Fruit fly (Drosophila melanogaster) whole organism, embryonic: ENCODE data around the gene Gcn5.

Experiments
- CG10274 ChIP-seq: fragments of 200-800 bp; sonication (Bioruptor generic); optimal IDR thresholded peaks from 3 replicates; lab custom pipeline; 2017; ENCODE audit warnings: missing biosample characterization, mild to moderate bottlenecking, missing genetic modification characterization
- CG12236 ChIP-seq: fragments of 200-800 bp; sonication (Bioruptor generic); optimal IDR thresholded peaks from 2 replicates; lab custom pipeline; 2016; ENCODE audit warnings: missing biosample characterization, missing genetic modification characterization
- CG12659 ChIP-seq: fragments of 200-800 bp; sonication (Bioruptor generic); optimal IDR thresholded peaks from 3 replicates; lab custom pipeline; 2017; ENCODE audit warnings: mild to moderate bottlenecking, missing biosample characterization, missing genetic modification reagents, missing genetic modification characterization
- CG13123 ChIP-seq: fragments of 200-800 bp; sonication (Bioruptor generic); optimal IDR thresholded peaks from 2 replicates; lab custom pipeline; 2016; ENCODE audit warnings: missing biosample characterization, missing genetic modification characterization
- CG15479 ChIP-seq: fragments of 200-800 bp; sonication (Bioruptor generic); optimal IDR thresholded peaks from 3 replicates; lab custom pipeline; 2019; ENCODE audit warnings: missing biosample characterization, mild to moderate bottlenecking, missing genetic modification characterization, moderate library complexity
- CG2889 ChIP-seq: fragments of 200-800 bp; sonication (Bioruptor generic); IDR thresholded peaks from 3 replicates; pipeline ENCODE4 v1.3.6; 2022; ENCODE audit warnings: missing biosample characterization, missing genetic modification characterization
- CG3838 ChIP-seq: fragments of 200-800 bp; sonication (Bioruptor generic); optimal IDR thresholded peaks from 3 replicates; lab custom pipeline; 2016; ENCODE audit warnings: missing biosample characterization, missing genetic modification characterization
- CG4854 ChIP-seq: fragments of 200-800 bp; sonication (Bioruptor generic); optimal IDR thresholded peaks from 2 replicates; lab custom pipeline; 2016; ENCODE audit warnings: missing biosample characterization, missing genetic modification characterization, inconsistent platforms
- CG6854 ChIP-seq: fragments of 200-800 bp; sonication (Bioruptor generic); optimal IDR thresholded peaks from 3 replicates; lab custom pipeline; 2017; ENCODE audit warnings: missing biosample characterization, mild to moderate bottlenecking, missing genetic modification characterization
- CG7357 ChIP-seq: fragments of 200-800 bp; sonication (Bioruptor generic); IDR thresholded peaks from 3 replicates; pipeline ENCODE4 v1.3.6; 2022; ENCODE audit warnings: missing biosample characterization, missing genetic modification characterization
- CG7372 ChIP-seq: fragments of 200-800 bp; sonication (Bioruptor generic); IDR thresholded peaks from 2 replicates; pipeline ENCODE4 v1.3.6; 2022; ENCODE audit warnings: missing biosample characterization, missing genetic modification characterization
- CTCF ChIP-seq: fragments of 200-800 bp; sonication (Bioruptor generic); optimal IDR thresholded peaks from 2 replicates; lab custom pipeline; 2017; ENCODE audit warnings: missing biosample characterization, mild to moderate bottlenecking, missing genetic modification characterization, moderate library complexity
- Chrac-16 ChIP-seq: fragments of 200-800 bp; sonication (Bioruptor generic); optimal IDR thresholded peaks from 3 replicates; lab custom pipeline; 2016; ENCODE audit warnings: missing biosample characterization, missing genetic modification characterization
- Dip3 ChIP-seq: fragments of 200-800 bp; sonication (Bioruptor generic); optimal IDR thresholded peaks from 3 replicates; lab custom pipeline; 2016; ENCODE audit warnings: missing biosample characterization, missing genetic modification characterization
- E2f1 ChIP-seq: fragments of 200-800 bp; sonication (Bioruptor generic); IDR thresholded peaks from 2 replicates; pipeline ENCODE4 v1.3.6; 2022; ENCODE audit warnings: missing biosample characterization, missing genetic modification characterization
- Eip74EF ChIP-seq, 2 experiments: fragments of 200-800 bp in 1 of 2; fragments of >200 bp in 1 of 2; sonication (Bioruptor generic) in 1 of 2; optimal IDR thresholded peaks; 2 replicates each; lab custom pipeline; 2017 to 2019; ENCODE audit warnings: missing biosample characterization in 2 of 2, missing genetic modification characterization in 2 of 2, mild to moderate bottlenecking in 1 of 2, moderate library complexity in 1 of 2
- Fer1 ChIP-seq: fragments of 200-800 bp; sonication (Bioruptor generic); optimal IDR thresholded peaks from 2 replicates; lab custom pipeline; 2017; ENCODE audit warnings: missing biosample characterization, mild to moderate bottlenecking, missing genetic modification characterization
- Hey ChIP-seq: fragments of 200-800 bp; sonication (Bioruptor generic); optimal IDR thresholded peaks from 3 replicates; lab custom pipeline; 2018; ENCODE audit warnings: missing biosample characterization, mild to moderate bottlenecking, missing genetic modification characterization
- HmgZ ChIP-seq: fragments of 200-800 bp; sonication (Bioruptor generic); optimal IDR thresholded peaks from 2 replicates; lab custom pipeline; 2018; ENCODE audit warnings: missing biosample characterization, mild to moderate bottlenecking, missing genetic modification characterization
- Hsf ChIP-seq: fragments of 200-800 bp; sonication (Bioruptor generic); optimal IDR thresholded peaks from 3 replicates; lab custom pipeline; 2016; ENCODE audit warnings: missing biosample characterization, missing genetic modification characterization
- NfI ChIP-seq: fragments of 200-800 bp; sonication (Bioruptor generic); optimal IDR thresholded peaks from 3 replicates; lab custom pipeline; 2018; ENCODE audit warnings: missing biosample characterization, mild to moderate bottlenecking, missing genetic modification characterization, moderate library complexity
- Opbp ChIP-seq: fragments of 200-800 bp; sonication (Bioruptor generic); IDR thresholded peaks from 3 replicates; pipeline ENCODE4 v1.3.6; 2022; ENCODE audit warnings: missing biosample characterization, missing genetic modification characterization; ENCODE audit not compliant: partially characterized antibody
- Optix ChIP-seq: fragments of 200-800 bp; sonication (Bioruptor generic); IDR thresholded peaks from 3 replicates; pipeline ENCODE4 v1.3.6; 2022; ENCODE audit warnings: missing biosample characterization, missing genetic modification characterization
- Stat92E ChIP-seq, 3 experiments: fragments of >200 bp in 2 of 3; fragments of 200-800 bp in 1 of 3; sonication (Bioruptor generic) in 1 of 3; optimal IDR thresholded peaks; 2 replicates each; lab custom pipeline; 2017 to 2019; ENCODE audit warnings: missing biosample characterization in 3 of 3, missing genetic modification characterization in 3 of 3, mild to moderate bottlenecking in 1 of 3, moderate library complexity in 1 of 3
- Tbp ChIP-seq: fragments of >200 bp; optimal IDR thresholded peaks from 2 replicates; lab custom pipeline; 2018; ENCODE audit warnings: missing biosample characterization, missing genetic modification characterization
- bcd ChIP-seq: fragments of 200-800 bp; sonication (Bioruptor generic); optimal IDR thresholded peaks from 2 replicates; lab custom pipeline; 2017; ENCODE audit warnings: missing biosample characterization, mild to moderate bottlenecking, missing genetic modification characterization
- cato ChIP-seq: fragments of 200-800 bp; sonication (Bioruptor generic); optimal IDR thresholded peaks from 2 replicates; lab custom pipeline; 2016; ENCODE audit warnings: missing biosample characterization, missing genetic modification characterization, borderline replicate concordance
- chinmo ChIP-seq: fragments of 200-800 bp; sonication (Bioruptor generic); IDR thresholded peaks from 4 replicates; pipeline ENCODE4 v1.3.6; 2022; ENCODE audit warnings: missing biosample characterization, missing genetic modification characterization; ENCODE audit not compliant: partially characterized antibody
- chm ChIP-seq: fragments of 200-800 bp; sonication (Bioruptor generic); IDR thresholded peaks from 2 replicates; pipeline ENCODE4 v1.3.6; 2022; ENCODE audit warnings: missing biosample characterization, missing genetic modification characterization
- corto ChIP-seq: fragments of 200-800 bp; sonication (Bioruptor generic); optimal IDR thresholded peaks from 2 replicates; lab custom pipeline; 2016; ENCODE audit warnings: missing biosample characterization, mild to moderate bottlenecking, missing genetic modification characterization, moderate library complexity
- crc ChIP-seq: fragments of 200-800 bp; sonication (Bioruptor generic); optimal IDR thresholded peaks from 2 replicates; lab custom pipeline; 2016; ENCODE audit warnings: missing biosample characterization, missing genetic modification characterization
- da ChIP-seq: fragments of 200-800 bp; sonication (Bioruptor generic); optimal IDR thresholded peaks from 2 replicates; lab custom pipeline; 2016; ENCODE audit warnings: missing biosample characterization, missing genetic modification characterization
- dpn ChIP-seq, 2 experiments: fragments of 200-800 bp; sonication (Bioruptor generic); optimal IDR thresholded peaks; 3 replicates each; lab custom pipeline; 2016; ENCODE audit warnings: missing biosample characterization in 2 of 2, missing genetic modification characterization in 2 of 2
- fd64A ChIP-seq: fragments of 200-800 bp; sonication (Bioruptor generic); optimal IDR thresholded peaks from 3 replicates; lab custom pipeline; 2018; ENCODE audit warnings: missing biosample characterization, mild to moderate bottlenecking, missing genetic modification characterization
- fd96Cb ChIP-seq: fragments of 200-800 bp; sonication (Bioruptor generic); optimal IDR thresholded peaks from 2 replicates; lab custom pipeline; 2018; ENCODE audit warnings: missing biosample characterization, mild to moderate bottlenecking, missing genetic modification characterization, moderate library complexity
- fu2 ChIP-seq: fragments of 200-800 bp; sonication (Bioruptor generic); optimal IDR thresholded peaks from 2 replicates; lab custom pipeline; 2016; ENCODE audit warnings: missing biosample characterization, missing genetic modification characterization
- gro ChIP-seq: fragments of 200-800 bp; sonication (Bioruptor generic); optimal IDR thresholded peaks from 2 replicates; lab custom pipeline; 2016; ENCODE audit warnings: missing biosample characterization, missing genetic modification characterization
- gsb ChIP-seq: fragments of 200-800 bp; sonication (Bioruptor generic); IDR thresholded peaks from 2 replicates; pipeline ENCODE4 v1.3.6; 2022; ENCODE audit warnings: missing biosample characterization, missing genetic modification characterization
- hb ChIP-seq: fragments of 200-800 bp; sonication (Bioruptor generic); IDR thresholded peaks from 3 replicates; pipeline ENCODE4 v1.3.6; 2022; ENCODE audit warnings: missing biosample characterization, missing genetic modification characterization; ENCODE audit not compliant: partially characterized antibody
- lilli ChIP-seq: fragments of 200-800 bp; sonication (Bioruptor generic); optimal IDR thresholded peaks from 3 replicates; lab custom pipeline; 2016; ENCODE audit warnings: missing biosample characterization, missing genetic modification characterization
- lov ChIP-seq, 2 experiments: fragments of 200-800 bp in 1 of 2; fragments of >200 bp in 1 of 2; sonication (Bioruptor generic) in 1 of 2; IDR thresholded peaks in 1 of 2; optimal IDR thresholded peaks in 1 of 2; 2 replicates in 1 of 2; 3 replicates in 1 of 2; pipeline versions ENCODE4 v1.3.6 to Lab custom; 2017 to 2022; ENCODE audit warnings: missing biosample characterization in 1 of 2, missing genetic modification characterization in 1 of 2
- pb ChIP-seq: fragments of 200-800 bp; sonication (Bioruptor generic); optimal IDR thresholded peaks from 3 replicates; lab custom pipeline; 2016; ENCODE audit warnings: missing biosample characterization, missing genetic modification characterization
- repo ChIP-seq: fragments of 200-800 bp; sonication (Bioruptor generic); optimal IDR thresholded peaks from 2 replicates; lab custom pipeline; 2016; ENCODE audit warnings: missing biosample characterization, missing genetic modification characterization
- scrt ChIP-seq: fragments of 200-800 bp; sonication (Bioruptor generic); optimal IDR thresholded peaks from 2 replicates; lab custom pipeline; 2018; ENCODE audit warnings: missing biosample characterization, mild to moderate bottlenecking, missing genetic modification characterization, moderate library complexity
- seq ChIP-seq: fragments of 200-800 bp; sonication (Bioruptor generic); IDR thresholded peaks from 2 replicates; pipeline ENCODE4 v1.3.6; 2022; ENCODE audit warnings: missing biosample characterization, missing genetic modification characterization
- tx ChIP-seq: fragments of 200-800 bp; sonication (Bioruptor generic); optimal IDR thresholded peaks from 2 replicates; lab custom pipeline; 2016; ENCODE audit warnings: missing biosample characterization, missing genetic modification characterization
- vfl ChIP-seq: fragments of 200-800 bp; sonication (Bioruptor generic); optimal IDR thresholded peaks from 2 replicates; lab custom pipeline; 2016; ENCODE audit warnings: missing biosample characterization, missing genetic modification characterization
- yki ChIP-seq: fragments of >200 bp; optimal IDR thresholded peaks from 3 replicates; lab custom pipeline; 2018
- zfh1 ChIP-seq: fragments of 200-800 bp; sonication (Bioruptor generic); IDR thresholded peaks from 3 replicates; pipeline ENCODE4 v1.3.6; 2022; ENCODE audit warnings: missing biosample characterization, missing genetic modification characterization
- zfh2 ChIP-seq: fragments of 200-800 bp; sonication (Bioruptor generic); optimal IDR thresholded peaks from 2 replicates; lab custom pipeline; 2016; ENCODE audit warnings: missing biosample characterization, missing genetic modification characterization

Gcn5 gene

DNA sequence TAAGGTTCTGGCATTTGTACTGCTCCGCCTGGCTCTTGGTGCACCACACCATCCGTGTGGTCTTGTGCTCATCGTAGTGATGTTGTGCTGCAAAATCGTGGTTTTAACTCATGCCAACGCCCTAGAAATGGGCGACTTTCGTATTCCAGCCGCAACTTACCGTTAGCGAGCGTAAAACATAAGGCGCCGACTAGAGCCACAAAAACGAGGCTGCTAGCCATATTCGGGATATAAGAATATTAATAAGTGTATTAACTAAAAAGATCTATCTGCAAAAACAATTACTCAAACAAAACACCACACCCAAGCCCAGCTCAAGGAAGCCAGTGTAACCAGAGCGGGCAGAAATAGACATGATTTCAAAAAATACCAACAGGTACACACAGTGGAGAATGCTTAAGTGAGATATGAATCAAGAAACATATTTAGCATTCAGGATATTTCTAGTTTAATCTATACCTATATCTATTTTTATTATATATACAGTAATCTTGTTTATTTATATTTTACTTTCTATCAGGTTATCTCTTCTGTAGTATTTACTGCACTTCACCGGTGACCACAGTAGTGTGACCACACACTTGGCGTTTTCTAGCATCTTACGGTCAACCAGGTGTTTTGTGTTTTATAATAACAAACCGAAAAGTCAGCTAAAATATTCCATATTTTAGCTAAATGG lies 9.7 kb upstream of the Gcn5 start, which contains the start of the genes Tsf2 and CG34242 (continued):
- TF ChIP-seq lilli (GFP tag; lab: Kevin White, UChicago) (no peak), cato (GFP tag; lab: Kevin White, UChicago) (no peak), gsb (GFP tag; lab: Robert Waterston, UW) (peak; percentile 84), CTCF (GFP tag; lab: Kevin White, UChicago) (peak; percentile 10), CG10274 (GFP tag; lab: Kevin White, UChicago) (no peak), fu2 (GFP tag; lab: Kevin White, UChicago) (no peak), CG4854 (peak; percentile 18), CG7357 (GFP tag; lab: Robert Waterston, UW) (peak; percentile 91), CG7372 (peak; percentile 61; the same call in 1 of the 2 replicates), HmgZ (tag; lab: Kevin White, UChicago) (peak; percentile 11), fd96Cb (tag; lab: Kevin White, UChicago) (peak; percentile 92), zfh1 (GFP tag; lab: Robert Waterston, UW) (peak; percentile 93), dpn (GFP tag; optimal IDR thresholded peaks at IDR 0.05; lab: Kevin White, UChicago) (peak in 1 of 2 experiments; percentile 6), NfI (GFP tag; lab: Kevin White, UChicago) (no peak), lov (optimal IDR thresholded peaks at IDR 0.05; lab: Kevin White, UChicago) (no peak), lov (GFP tag; IDR thresholded peaks at IDR 0.05; lab: Robert Waterston, UW) (peak; percentile 74; the same call in 1 of the 3 replicates), corto (no peak), vfl (GFP tag; lab: Kevin White, UChicago) (no peak), Fer1 (GFP tag; lab: Kevin White, UChicago) (peak; percentile 72), hb (GFP tag; lab: Robert Waterston, UW) (no peak), seq (no peak), CG12236 (GFP tag; lab: Kevin White, UChicago) (no peak), gro (no peak), CG2889 (GFP tag; lab: Robert Waterston, UW) (no peak), CG13123 (GFP tag; lab: Kevin White, UChicago) (no peak), Tbp (GFP tag; lab: Kevin White, UChicago) (no peak), Stat92E (GFP tag; optimal IDR thresholded peaks at IDR 0.05; lab: Kevin White, UChicago) (peak in 1 of 3 experiments; percentile 26), Opbp (GFP tag; lab: Robert Waterston, UW) (no peak), fd64A (GFP tag; lab: Kevin White, UChicago) (no peak), Optix (GFP tag; lab: Robert Waterston, UW) (peak; percentile 74), Dip3 (peak; percentile 34), CG6854 (no peak), crc (no peak), chinmo (no peak), chm (no peak), CG15479 (GFP tag; lab: Kevin White, UChicago) (no peak), repo (GFP tag; lab: Kevin White, UChicago) (no peak), Hey (tag; lab: Kevin White, UChicago) (no peak), CG12659 (GFP tag; lab: Kevin White, UChicago) (peak; percentile 56), pb (GFP tag; lab: Kevin White, UChicago) (no peak), Hsf (GFP tag; lab: Kevin White, UChicago) (no peak), Eip74EF (GFP tag; optimal IDR thresholded peaks at IDR 0.05; lab: Kevin White, UChicago) (peak in 1 of 2 experiments; percentile 33), zfh2 (no peak), bcd (GFP tag; lab: Kevin White, UChicago) (peak; percentile 80), da (GFP tag; lab: Kevin White, UChicago) (no peak), scrt (GFP tag; lab: Kevin White, UChicago) (peak; percentile 73), CG3838 (GFP tag; lab: Kevin White, UChicago) (no peak), Chrac-16 (no peak), tx (no peak), yki (lab: Kevin White, UChicago) (no peak), E2f1 (GFP tag; lab: Robert Waterston, UW) (peak; percentile 93)
